Worm (Caenorhabditis elegans) whole organism, L4 larva: ENCODE results near the gene F14H12.2.

Experiments
- F10B5.3 ChIP-seq: sonication (generic microtip); optimal IDR thresholded peaks from 2 replicates; lab custom pipeline; 2016; ENCODE audit warnings: mild to moderate bottlenecking, missing genetic modification characterization, missing compliant biosample characterization
- F26F4.8 ChIP-seq: fragments of 200-800 bp; sonication (Bioruptor generic); conservative IDR thresholded peaks from 2 replicates; pipeline ENCODE4 v1.3.6; 2022; ENCODE audit warnings: missing genetic modification characterization, missing compliant biosample characterization
- F37D6.2 ChIP-seq: sonication (generic microtip); optimal IDR thresholded peaks from 2 replicates; lab custom pipeline; 2016; ENCODE audit warnings: mild to moderate bottlenecking, missing genetic modification characterization, missing compliant biosample characterization
- T20F7.1 ChIP-seq: fragments of 200-800 bp; sonication (Bioruptor generic); optimal IDR thresholded peaks from 2 replicates; lab custom pipeline; 2018; ENCODE audit warnings: mild to moderate bottlenecking, missing genetic modification characterization, missing compliant biosample characterization
- Y105C5A.15 ChIP-seq: fragments of 200-800 bp; sonication (Bioruptor generic); IDR thresholded peaks from 2 replicates; pipeline ENCODE4 v1.3.6; 2022; ENCODE audit warnings: missing genetic modification characterization, missing compliant biosample characterization
- Y48G9A.11 ChIP-seq: fragments of 200-800 bp; sonication (Bioruptor generic); IDR thresholded peaks from 2 replicates; pipeline ENCODE4 v1.3.6; 2022; ENCODE audit warnings: missing genetic modification reagents, missing genetic modification characterization, missing compliant biosample characterization
- Y75B8A.6 ChIP-seq: fragments of 200-800 bp; sonication (Bioruptor generic); IDR thresholded peaks from 2 replicates; pipeline ENCODE4 v1.3.6; 2022; ENCODE audit warnings: missing genetic modification reagents, missing genetic modification characterization, missing compliant biosample characterization
- ZK546.5 ChIP-seq, 2 experiments: sonication (generic microtip); optimal IDR thresholded peaks; 2 replicates each; lab custom pipeline; 2017; ENCODE audit warnings: missing biosample characterization in 2 of 2, missing genetic modification characterization in 2 of 2
- aha-1 ChIP-seq: fragments of 150-350 bp; peaks from one replicate; lab custom pipeline; 2014; ENCODE audit warnings: missing biosample characterization, missing genetic modification characterization
- aly-2 ChIP-seq: sonication (generic microtip); optimal IDR thresholded peaks from 2 replicates; lab custom pipeline; 2018; ENCODE audit warnings: missing biosample characterization, missing genetic modification characterization
- attf-4 ChIP-seq: sonication (generic microtip); optimal IDR thresholded peaks from 3 replicates; lab custom pipeline; 2017; ENCODE audit warnings: missing biosample characterization, missing genetic modification characterization
- ceh-20 ChIP-seq: fragments of 200-800 bp; sonication (Bioruptor generic); IDR thresholded peaks from 2 replicates; pipeline ENCODE4 v1.3.6; 2022; ENCODE audit warnings: missing genetic modification reagents, missing genetic modification characterization, missing compliant biosample characterization
- ceh-44 ChIP-seq: fragments of 200-800 bp; sonication (Bioruptor generic); IDR thresholded peaks from 2 replicates; pipeline ENCODE4 v1.3.6; 2022; ENCODE audit warnings: missing genetic modification reagents, missing genetic modification characterization, missing compliant biosample characterization
- ces-1 ChIP-seq: fragments of 150-350 bp; sonication (generic microtip); optimal IDR thresholded peaks from 4 replicates; lab custom pipeline; 2014; ENCODE audit warnings: missing biosample characterization, missing genetic modification reagents, missing genetic modification characterization
- daf-16 ChIP-seq, 3 experiments: sonication (generic microtip); optimal IDR thresholded peaks; 2 replicates each; lab custom pipeline; 2016 to 2017; ENCODE audit warnings: missing genetic modification characterization in 3 of 3, missing genetic modification reagents in 3 of 3, mild to moderate bottlenecking in 2 of 3, missing compliant biosample characterization in 2 of 3, missing biosample characterization in 1 of 3, moderate library complexity in 1 of 3
- daf-8 ChIP-seq: fragments of 200-800 bp; sonication (Bioruptor generic); IDR thresholded peaks from 2 replicates; pipeline ENCODE4 v1.3.6; 2022; ENCODE audit warnings: missing genetic modification characterization, missing compliant biosample characterization
- dmd-9 ChIP-seq: fragments of 200-800 bp; sonication (Bioruptor generic); IDR thresholded peaks from 2 replicates; pipeline ENCODE4 v1.3.6; 2022; ENCODE audit warnings: missing genetic modification reagents, missing genetic modification characterization, missing compliant biosample characterization
- duxl-1 ChIP-seq: sonication (generic microtip); optimal IDR thresholded peaks from 2 replicates; lab custom pipeline; 2016; ENCODE audit warnings: mild to moderate bottlenecking, missing genetic modification characterization, moderate library complexity, missing compliant biosample characterization; ENCODE audit not compliant: poor library complexity
- dve-1 ChIP-seq: sonication (generic microtip); optimal IDR thresholded peaks from 2 replicates; lab custom pipeline; 2017; ENCODE audit warnings: antibody characterized with exemption, mild to moderate bottlenecking, missing genetic modification characterization, missing compliant biosample characterization; ENCODE audit not compliant: insufficient read depth
- egl-27 ChIP-seq: sonication (generic microtip); optimal IDR thresholded peaks from 3 replicates; lab custom pipeline; 2017; ENCODE audit warnings: missing biosample characterization, missing genetic modification reagents, missing genetic modification characterization
- gei-8 ChIP-seq: fragments of 200-800 bp; sonication (Bioruptor generic); optimal IDR thresholded peaks from 2 replicates; lab custom pipeline; 2018; ENCODE audit warnings: mild to moderate bottlenecking, missing genetic modification characterization, missing compliant biosample characterization
- hif-1 ChIP-seq, 2 experiments: sonication (generic microtip); optimal IDR thresholded peaks; 2 replicates each; lab custom pipeline; 2016 to 2017; ENCODE audit warnings: missing compliant biosample characterization in 2 of 2, missing genetic modification characterization in 2 of 2, missing genetic modification reagents in 2 of 2, missing genotype in 2 of 2, mild to moderate bottlenecking in 1 of 2
- hlh-11 ChIP-seq: fragments of 200-800 bp; sonication (Bioruptor generic); optimal IDR thresholded peaks from 2 replicates; lab custom pipeline; 2018; ENCODE audit warnings: mild to moderate bottlenecking, missing genetic modification characterization, missing compliant biosample characterization
- hmg-1.1 ChIP-seq: fragments of 200-800 bp; sonication (Bioruptor generic); IDR thresholded peaks from 2 replicates; pipeline ENCODE4 v1.3.6; 2022; ENCODE audit warnings: missing genetic modification reagents, missing genetic modification characterization, missing compliant biosample characterization
- lin-1 ChIP-seq: fragments of 200-800 bp; sonication (Bioruptor generic); IDR thresholded peaks from 2 replicates; pipeline ENCODE4 v1.3.6; 2022; ENCODE audit warnings: missing genetic modification reagents, missing genetic modification characterization, missing compliant biosample characterization
- lin-29 ChIP-seq: fragments of 200-800 bp; sonication (Bioruptor generic); IDR thresholded peaks from 2 replicates; pipeline ENCODE4 v1.3.6; 2022; ENCODE audit warnings: missing genetic modification reagents, missing genetic modification characterization, missing compliant biosample characterization
- lin-39 ChIP-seq: fragments of 150-350 bp; optimal IDR thresholded peaks from 2 replicates; lab custom pipeline; 2014; ENCODE audit warnings: missing biosample characterization, missing genetic modification reagents, missing genetic modification characterization
- lsy-2 ChIP-seq, 2 experiments: fragments of 150-350 bp in 1 of 2; sonication (generic microtip) in 1 of 2; optimal IDR thresholded peaks; 2 replicates each; lab custom pipeline; 2014 to 2017; ENCODE audit warnings: missing biosample characterization in 2 of 2, missing genetic modification characterization in 2 of 2
- mdl-1 ChIP-seq, 2 experiments: fragments of 150-350 bp in 1 of 2; sonication (generic microtip) in 1 of 2; optimal IDR thresholded peaks; 2 replicates each; lab custom pipeline; 2014 to 2017; ENCODE audit warnings: missing biosample characterization in 2 of 2, missing genetic modification characterization in 2 of 2
- mdt-29 ChIP-seq: fragments of 200-800 bp; sonication (Bioruptor generic); IDR thresholded peaks from 2 replicates; pipeline ENCODE4 v1.3.6; 2022; ENCODE audit warnings: missing genetic modification reagents, missing genetic modification characterization, missing compliant biosample characterization
- mxl-3 ChIP-seq: fragments of 200-800 bp; sonication (Bioruptor generic); optimal IDR thresholded peaks from 2 replicates; lab custom pipeline; 2018; ENCODE audit warnings: mild to moderate bottlenecking, missing genetic modification characterization, missing compliant biosample characterization
- nhr-11 ChIP-seq: fragments of 150-350 bp; optimal IDR thresholded peaks from 2 replicates; lab custom pipeline; 2014; ENCODE audit warnings: missing biosample characterization, missing genetic modification characterization
- nhr-111 ChIP-seq: fragments of 200-800 bp; sonication (Bioruptor generic); optimal IDR thresholded peaks from 2 replicates; lab custom pipeline; 2018; ENCODE audit warnings: mild to moderate bottlenecking, missing genetic modification characterization, missing compliant biosample characterization
- nhr-28 ChIP-seq: fragments of 150-350 bp; optimal IDR thresholded peaks from 2 replicates; lab custom pipeline; 2014; ENCODE audit warnings: missing biosample characterization, missing genetic modification characterization
- nhr-6 ChIP-seq: fragments of 150-350 bp; optimal IDR thresholded peaks from 2 replicates; lab custom pipeline; 2014; ENCODE audit warnings: missing biosample characterization, missing genetic modification characterization
- nhr-77 ChIP-seq: fragments of 150-350 bp; optimal IDR thresholded peaks from 2 replicates; lab custom pipeline; 2014; ENCODE audit warnings: missing biosample characterization, missing genetic modification characterization
- rbr-2 ChIP-seq: sonication (generic microtip); optimal IDR thresholded peaks from 2 replicates; lab custom pipeline; 2016; ENCODE audit warnings: missing genotype, missing genetic modification characterization, missing compliant biosample characterization
- snpc-4 ChIP-seq: fragments of 150-350 bp; optimal IDR thresholded peaks from 2 replicates; lab custom pipeline; 2014; ENCODE audit warnings: missing biosample characterization, missing genetic modification characterization
- spr-1 ChIP-seq: sonication (generic microtip); optimal IDR thresholded peaks from 2 replicates; lab custom pipeline; 2016; ENCODE audit warnings: mild to moderate bottlenecking, missing genetic modification characterization, missing compliant biosample characterization
- spr-3 ChIP-seq: fragments of 200-800 bp; sonication (Bioruptor generic); optimal IDR thresholded peaks from 2 replicates; lab custom pipeline; 2018; ENCODE audit warnings: mild to moderate bottlenecking, missing genetic modification characterization, missing compliant biosample characterization
- zip-2 ChIP-seq: fragments of 150-350 bp; optimal IDR thresholded peaks from 2 replicates; lab custom pipeline; 2014; ENCODE audit warnings: missing biosample characterization, missing genetic modification characterization
- ztf-7 ChIP-seq: fragments of 150-350 bp; optimal IDR thresholded peaks from 2 replicates; lab custom pipeline; 2014; ENCODE audit warnings: missing biosample characterization, missing genetic modification characterization

Gene F14H12.2

ce11 chrX:4388834-4389409, 38.6 kb downstream of the F14H12.2 start, which contains the start of gene dpy-23 (continued):
- no peak for TF ChIP-seq aly-2
- TF ChIP-seq ceh-20 (GFP tag; lab: Robert Waterston, UW), result peak; percentile 90
- no peak for TF ChIP-seq Y75B8A.6 (GFP tag; lab: Robert Waterston, UW)
- TF ChIP-seq ZK546.5 (tag; optimal IDR thresholded peaks at IDR 0.05; lab: Kevin White, UChicago), result no peak
- peak; percentile 78 to 90 for TF ChIP-seq mdl-1 (tag; optimal IDR thresholded peaks at IDR 0.05; lab: Kevin White, UChicago)

DNA sequence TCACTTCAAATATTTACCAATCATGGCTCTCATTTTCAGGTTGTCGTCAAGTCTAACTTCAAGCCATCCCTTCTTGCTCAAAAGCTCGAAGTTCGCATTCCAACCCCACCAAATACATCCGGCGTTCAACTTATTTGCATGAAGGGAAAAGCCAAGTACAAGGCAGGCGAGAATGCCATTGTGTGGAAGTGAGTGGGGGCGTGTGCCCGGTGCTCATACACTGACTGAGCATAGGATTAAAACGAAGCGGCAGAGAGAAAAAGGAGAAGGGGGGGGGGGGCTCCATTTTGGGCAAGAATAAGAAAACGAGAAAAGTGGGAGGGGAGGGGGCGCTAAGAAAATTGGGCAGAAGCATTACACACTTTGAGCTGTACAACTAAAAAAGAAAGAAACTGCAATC, 41.4 kb downstream of the F14H12.2 start:
- TF ChIP-seq aha-1 (tag; lab: Kevin White, UChicago), result peak; percentile 81
- TF ChIP-seq hmg-1.1, result 0 out of 2 replicates have a peak, but pooled peaks have one; percentile 19
- TF ChIP-seq nhr-6 (tag; lab: Kevin White, UChicago), result no peak

DNA sequence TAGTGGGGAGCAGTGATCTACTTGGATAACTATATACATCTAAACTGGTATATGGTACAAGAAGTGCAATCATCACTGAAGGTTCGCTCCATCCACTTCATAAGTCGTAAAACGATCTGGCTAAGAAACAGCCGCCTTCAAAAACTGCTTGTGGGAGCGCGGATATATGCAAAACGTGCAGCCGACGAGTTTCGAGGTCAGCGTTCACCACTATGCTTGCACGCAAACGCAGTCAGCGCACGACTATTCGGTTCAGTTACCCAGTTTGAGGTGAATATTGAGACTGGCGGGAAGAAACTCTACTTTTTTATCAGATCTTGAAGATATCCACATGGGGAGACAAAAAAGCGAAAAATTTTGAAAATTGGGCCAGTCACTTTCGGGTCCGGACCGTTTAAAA, 44.2 kb downstream of the F14H12.2 start:
- 0 out of 2 replicates have a peak, but pooled peaks have one; percentile 21 for TF ChIP-seq Y48G9A.11 (GFP tag; lab: Robert Waterston, UW)

DNA sequence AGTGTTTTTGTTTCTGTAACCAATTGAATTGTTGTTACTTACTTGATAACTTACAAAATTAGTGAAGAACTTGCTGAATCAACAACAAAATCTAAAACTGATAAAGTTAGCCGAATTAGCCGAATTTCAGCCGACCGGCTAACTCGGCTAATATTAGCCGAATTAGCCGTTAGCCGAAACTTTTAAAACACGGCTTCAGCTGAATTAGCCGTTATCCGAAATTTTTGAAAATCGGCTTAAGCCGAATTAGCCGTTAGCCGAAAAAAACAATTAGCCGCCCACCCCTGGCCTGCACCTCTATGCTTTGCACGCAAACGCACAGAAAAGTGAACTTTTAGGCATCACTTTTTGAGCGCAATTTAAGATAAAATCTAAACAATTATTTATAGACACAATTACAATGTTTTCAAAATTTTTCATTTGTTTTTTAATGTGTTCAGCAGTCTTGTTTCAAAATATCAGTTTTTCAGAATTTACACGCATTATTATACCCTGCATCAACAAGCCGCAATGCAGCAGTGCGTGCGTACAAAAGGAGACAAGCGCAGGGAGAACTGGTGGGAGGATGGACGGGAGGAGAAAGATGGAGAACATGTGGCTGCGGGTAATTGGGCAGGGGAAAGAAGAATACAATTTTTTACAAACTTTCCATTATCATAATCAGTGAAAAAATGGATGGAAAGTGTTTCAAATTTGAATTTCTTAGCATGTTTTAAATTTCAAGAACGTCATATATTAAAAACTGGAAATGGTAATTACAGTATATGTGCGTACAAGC, 45.0 kb downstream of the F14H12.2 start:
- TF ChIP-seq lin-39 (tag; lab: Kevin White, UChicago) (no peak), ceh-44 (GFP tag; lab: Robert Waterston, UW) (no peak), zip-2 (peak; percentile 64), lin-29 (GFP tag; lab: Robert Waterston, UW) (peak; percentile 68; the same call in 1 of the 2 replicates), nhr-11 (tag; lab: Kevin White, UChicago) (no peak), F37D6.2 (tag; lab: Kevin White, UChicago) (peak; percentile 58), mdt-29 (GFP tag; lab: Robert Waterston, UW) (no peak), nhr-28 (tag; lab: Kevin White, UChicago) (peak; percentile 69), daf-16 (GFP tag; optimal IDR thresholded peaks at IDR 0.05; lab: Kevin White, UChicago) (peak; percentile 33 to 89), daf-16 (tag; optimal IDR thresholded peaks at IDR 0.05; lab: Kevin White, UChicago) (peak; percentile 74), egl-27 (no peak), snpc-4 (no peak), nhr-77 (tag; lab: Kevin White, UChicago) (peak; percentile 95), dmd-9 (GFP tag; lab: Robert Waterston, UW) (0 out of 2 replicates have a peak, but pooled peaks have one; percentile 36), Y105C5A.15 (GFP tag; lab: Robert Waterston, UW) (no peak), F10B5.3 (tag; lab: Kevin White, UChicago) (peak; percentile 80), hlh-11 (tag; lab: Kevin White, UChicago) (peak; percentile 83), nhr-111 (GFP tag; lab: Kevin White, UChicago) (no peak), dve-1 (tag; lab: Kevin White, UChicago) (peak; percentile 94), spr-1 (tag; lab: Kevin White, UChicago) (peak; percentile 84), ztf-7 (tag; lab: Kevin White, UChicago) (peak; percentile 63), duxl-1 (peak; percentile 95), T20F7.1 (GFP tag; lab: Kevin White, UChicago) (peak; percentile 74), ces-1 (GFP tag; lab: Kevin White, UChicago) (no peak), hif-1 (tag; optimal IDR thresholded peaks at IDR 0.05; lab: Kevin White, UChicago) (peak in 1 of 2 experiments; percentile 41), F26F4.8 (GFP tag; lab: Robert Waterston, UW) (no peak), daf-8 (GFP tag; lab: Robert Waterston, UW) (no peak), lsy-2 (tag; optimal IDR thresholded peaks at IDR 0.05; lab: Kevin White, UChicago) (peak in 1 of 2 experiments; percentile 83), lin-1 (GFP tag; lab: Robert Waterston, UW) (no peak; the same call in 1 of the 2 replicates), nhr-6 (tag; lab: Kevin White, UChicago) (peak; percentile 84), spr-3 (GFP tag; lab: Kevin White, UChicago) (peak; percentile 65), gei-8 (GFP tag; lab: Kevin White, UChicago) (no peak), mdl-1 (tag; optimal IDR thresholded peaks at IDR 0.05; lab: Kevin White, UChicago) (peak; percentile 0 to 50), rbr-2 (tag; lab: Kevin White, UChicago) (peak; percentile 88), ceh-20 (GFP tag; lab: Robert Waterston, UW) (0 out of 2 replicates have a peak, but pooled peaks have one; percentile 56), attf-4 (tag; lab: Kevin White, UChicago) (no peak), mxl-3 (GFP tag; lab: Kevin White, UChicago) (peak; percentile 78)
